Worm (Caenorhabditis elegans) whole organism, L4/young adult: ENCODE measurements around the gene T26H5.10.

Experiments
- W03F9.2 ChIP-seq: fragments of 150-350 bp; optimal IDR thresholded peaks from 2 replicates; lab custom pipeline; 2014; ENCODE audit warnings: missing biosample characterization, missing genetic modification characterization
- dao-5 ChIP-seq: sonication (generic microtip); optimal IDR thresholded peaks from 2 replicates; lab custom pipeline; 2016; ENCODE audit warnings: missing genotype, missing genetic modification characterization, moderate library complexity, missing compliant biosample characterization
- him-1 ChIP-seq: sonication (generic microtip); optimal IDR thresholded peaks from 2 replicates; lab custom pipeline; 2016; ENCODE audit warnings: missing genotype, missing genetic modification reagents, missing genetic modification characterization, missing compliant biosample characterization

The T26H5.10 gene

ce11 chrV:15398728-15399127 lies 44.9 kb downstream of the T26H5.10 start, which contains the start of gene fbxa-199:
Gene fbxa-199, minus strand, starts transcription at chrV:15398828.
- TF ChIP-seq him-1 (tag; lab: Kevin White, UChicago): no peak
- TF ChIP-seq dao-5 (tag; lab: Kevin White, UChicago): no peak
- TF ChIP-seq W03F9.2: no peak

ce11 chrV:15397139-15397538 lies 46.5 kb downstream of the T26H5.10 start:
- TF ChIP-seq W03F9.2 (no peak), him-1 (tag; lab: Kevin White, UChicago) (no peak), dao-5 (tag; lab: Kevin White, UChicago) (no peak)

ce11 chrV:15395347-15395746 lies 48.3 kb downstream of the T26H5.10 start, which contains the start of gene cyb-3:
Gene cyb-3, plus strand, starts transcription at chrV:15395696.
- TF ChIP-seq dao-5 (tag; lab: Kevin White, UChicago) (no peak), him-1 (tag; lab: Kevin White, UChicago) (no peak), W03F9.2 (no peak)

- TF ChIP-seq dao-5 (tag; lab: Kevin White, UChicago) (no peak), him-1 (tag; lab: Kevin White, UChicago) (no peak), W03F9.2 (no peak)
Observed at ce11 chrV:15394906-15395305, 48.7 kb downstream of the T26H5.10 start, which contains the start of gene T06E6.1. Gene T06E6.1, minus strand, starts transcription at chrV:15394961.
